Fruit fly (Drosophila melanogaster): Measurements from ENCODE around the gene CG43131.

dm6 chr3R:5124928-5125327 is 15.9 kb upstream of the CG43131 start:
- TF ChIP-seq GATAd (GFP tag; optimal IDR thresholded peaks at IDR 0.05) (no peak), usp (GFP tag; optimal IDR thresholded peaks at IDR 0.05) (no peak), Vsx2 (GFP tag; optimal IDR thresholded peaks at IDR 0.05; ENCODE audit: partially characterized antibody) (no peak), Sp1 (GFP tag; optimal IDR thresholded peaks at IDR 0.05) (no peak), br (GFP tag; optimal IDR thresholded peaks at IDR 0.05) (no peak)

Data from whole organism, wandering third instar larva.